Fruit fly (Drosophila melanogaster): ENCODE data around the gene CG46280.

Gene CG46280

DNA sequence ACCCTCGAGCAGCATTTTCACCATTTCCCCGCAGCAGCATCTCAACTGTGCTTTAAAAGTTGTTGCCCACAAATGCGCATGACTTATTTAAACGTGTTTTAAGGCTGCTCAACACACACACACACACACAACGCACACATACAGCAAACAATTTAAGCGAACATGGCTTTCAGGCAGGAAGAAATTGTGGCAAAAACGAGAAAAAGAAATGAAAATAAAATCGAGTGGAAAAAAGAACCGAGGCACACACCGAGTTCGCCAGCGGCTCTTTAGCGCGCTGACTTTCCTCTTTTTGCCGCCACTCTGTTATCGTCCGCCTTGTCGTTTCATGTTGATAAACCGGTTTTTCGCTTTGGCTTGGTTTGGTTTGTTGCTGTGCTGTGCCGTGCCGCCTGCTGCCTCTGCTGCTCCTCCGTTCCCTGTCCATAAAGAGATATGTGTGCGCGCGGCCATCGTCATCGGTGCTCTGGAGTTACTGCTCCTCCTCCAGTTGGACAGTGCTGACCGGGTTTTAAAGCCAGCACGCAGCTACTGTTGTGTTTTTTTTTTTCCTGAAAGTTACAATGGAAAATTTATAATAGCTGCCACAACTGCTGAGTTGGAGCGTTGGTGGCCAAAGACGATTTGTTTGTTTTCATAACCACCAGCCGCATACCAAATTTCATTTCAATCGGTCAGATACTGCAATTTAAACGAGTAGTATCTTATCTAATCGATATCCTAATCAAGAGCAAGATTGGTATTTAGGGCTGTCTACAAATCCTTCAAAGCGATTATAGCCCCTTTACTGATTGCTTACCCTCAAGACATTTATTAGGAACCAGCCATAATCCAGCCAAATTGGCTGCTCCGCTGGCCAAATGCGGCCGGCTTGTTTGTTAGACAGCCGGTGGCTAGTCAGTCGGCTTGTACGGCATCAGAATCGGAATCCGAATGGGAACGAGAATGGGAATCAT lies 14.4 kb downstream of the CG46280 start (continued):
- no peak for TF ChIP-seq tap (tag; optimal IDR thresholded peaks at IDR 0.05)
- TF ChIP-seq CG2120 (GFP tag; optimal IDR thresholded peaks at IDR 0.05), result peak; percentile 59
- TF ChIP-seq CG12155 (GFP tag; optimal IDR thresholded peaks at IDR 0.05), result peak; percentile 7
- no peak for TF ChIP-seq cwo (GFP tag; optimal IDR thresholded peaks at IDR 0.05)
- no peak for TF ChIP-seq peb (GFP tag; IDR thresholded peaks at IDR 0.05)
- no peak for TF ChIP-seq fru (optimal IDR thresholded peaks at IDR 0.05)
- peak; percentile 91 for TF ChIP-seq Sry-β (GFP tag; optimal IDR thresholded peaks at IDR 0.05)
- no peak for TF ChIP-seq Elba2 (GFP tag; optimal IDR thresholded peaks at IDR 0.05)
- peak; percentile 27 for TF ChIP-seq CHES-1-like (GFP tag; optimal IDR thresholded peaks at IDR 0.05)
- TF ChIP-seq CG11247 (GFP tag; IDR thresholded peaks at IDR 0.05), result no peak
- TF ChIP-seq fd3F (GFP tag; optimal IDR thresholded peaks at IDR 0.05), result no peak
- no peak for TF ChIP-seq dm (GFP tag; optimal IDR thresholded peaks at IDR 0.05)
- no peak for TF ChIP-seq CG15269 (tag; optimal IDR thresholded peaks at IDR 0.05)
- TF ChIP-seq CG15479 (GFP tag; optimal IDR thresholded peaks at IDR 0.05), result no peak
- no peak for TF ChIP-seq CG16779 (GFP tag; IDR thresholded peaks at IDR 0.05)
- TF ChIP-seq lbe (GFP tag; optimal IDR thresholded peaks at IDR 0.05), result peak; percentile 57
- no peak for TF ChIP-seq z (GFP tag; IDR thresholded peaks at IDR 0.05)
- no peak for TF ChIP-seq CG3407 (GFP tag; optimal IDR thresholded peaks at IDR 0.05)
- TF ChIP-seq pb (GFP tag; optimal IDR thresholded peaks at IDR 0.05), result no peak
- TF ChIP-seq CG1024 (GFP tag; IDR thresholded peaks at IDR 0.05), result no peak
- peak; percentile 56 for TF ChIP-seq kni (GFP tag; optimal IDR thresholded peaks at IDR 0.05)
- peak; percentile 18 for TF ChIP-seq CoRest (tag; optimal IDR thresholded peaks at IDR 0.05)
- TF ChIP-seq dati (GFP tag; IDR thresholded peaks at IDR 0.05), result no peak
- TF ChIP-seq CG18764 (GFP tag; optimal IDR thresholded peaks at IDR 0.05), result no peak
- no peak for TF ChIP-seq CG9437 (GFP tag; optimal IDR thresholded peaks at IDR 0.05)
- no peak for TF ChIP-seq yki (optimal IDR thresholded peaks at IDR 0.05)
- no peak for TF ChIP-seq CG17802 (tag; optimal IDR thresholded peaks at IDR 0.05)
- TF ChIP-seq Lim3 (GFP tag; IDR thresholded peaks at IDR 0.05), result no peak
- no peak for TF ChIP-seq gro (GFP tag; optimal IDR thresholded peaks at IDR 0.05)
- TF ChIP-seq Fer2 (tag; optimal IDR thresholded peaks at IDR 0.05), result no peak
- peak; percentile 25 for TF ChIP-seq CG7556 (GFP tag; optimal IDR thresholded peaks at IDR 0.05)
- no peak for TF ChIP-seq CG16863 (GFP tag; optimal IDR thresholded peaks at IDR 0.05)
- TF ChIP-seq CG10267 (tag; optimal IDR thresholded peaks at IDR 0.05), result no peak
- TF ChIP-seq repo (GFP tag; optimal IDR thresholded peaks at IDR 0.05), result no peak
- TF ChIP-seq bigmax (GFP tag; optimal IDR thresholded peaks at IDR 0.05), result no peak
- no peak for TF ChIP-seq D (optimal IDR thresholded peaks at IDR 0.05)
- no peak for TF ChIP-seq D (GFP tag; optimal IDR thresholded peaks at IDR 0.05)
- no peak for TF ChIP-seq Blimp-1 (GFP tag; optimal IDR thresholded peaks at IDR 0.05)
- TF ChIP-seq ewg (GFP tag; optimal IDR thresholded peaks at IDR 0.05), result peak; percentile 78
- peak in 1 of 2 experiments; percentile 41 for TF ChIP-seq bsh (GFP tag; optimal IDR thresholded peaks at IDR 0.05)
- no peak for TF ChIP-seq Gug (GFP tag; IDR thresholded peaks at IDR 0.05)
- TF ChIP-seq CG15073 (GFP tag; optimal IDR thresholded peaks at IDR 0.05), result no peak
- no peak for TF ChIP-seq sim (GFP tag; IDR thresholded peaks at IDR 0.05)
- TF ChIP-seq Gsc (GFP tag; IDR thresholded peaks at IDR 0.05), result no peak
- no peak for TF ChIP-seq CG8478 (optimal IDR thresholded peaks at IDR 0.05)
- TF ChIP-seq CG12769 (tag; optimal IDR thresholded peaks at IDR 0.05), result peak; percentile 85
- TF ChIP-seq Aef1 (GFP tag; IDR thresholded peaks at IDR 0.05), result no peak
- no peak for TF ChIP-seq CG12942 (GFP tag; optimal IDR thresholded peaks at IDR 0.05)
- TF ChIP-seq B-H1 (GFP tag; IDR thresholded peaks at IDR 0.05), result no peak
- TF ChIP-seq esg (GFP tag; conservative IDR thresholded peaks at IDR 0.05), result no peak
- no peak for TF ChIP-seq tgo (GFP tag; IDR thresholded peaks at IDR 0.05)

Measured in whole organism, embryonic.